Worm (Caenorhabditis elegans) whole organism, L3 larva: ENCODE data around the gene ham-3.

Source experiments
- R02D3.7 ChIP-seq: fragments of 150-350 bp; optimal IDR thresholded peaks from 2 replicates; lab custom pipeline; 2014; ENCODE audit warnings: missing biosample characterization, missing genetic modification characterization
- ZK546.5 ChIP-seq: sonication (generic microtip); optimal IDR thresholded peaks from 2 replicates; lab custom pipeline; 2017; ENCODE audit warnings: missing biosample characterization, missing genetic modification characterization
- ceh-28 ChIP-seq: fragments of 150-350 bp; optimal IDR thresholded peaks from 2 replicates; lab custom pipeline; 2014; ENCODE audit warnings: missing biosample characterization, missing genetic modification reagents, missing genetic modification characterization
- ceh-82 ChIP-seq: fragments of 150-350 bp; optimal IDR thresholded peaks from 2 replicates; lab custom pipeline; 2014; ENCODE audit warnings: missing biosample characterization, missing genetic modification characterization
- daf-12 ChIP-seq: fragments of 150-350 bp; optimal IDR thresholded peaks from 2 replicates; lab custom pipeline; 2014; ENCODE audit warnings: missing biosample characterization, missing genetic modification reagents, missing genetic modification characterization
- egl-27 ChIP-seq: sonication (generic microtip); optimal IDR thresholded peaks from 4 replicates; lab custom pipeline; 2017; ENCODE audit warnings: missing biosample characterization, missing genetic modification reagents, missing genetic modification characterization
- egl-5 ChIP-seq: fragments of 150-350 bp; optimal IDR thresholded peaks from 2 replicates; lab custom pipeline; 2017; ENCODE audit warnings: missing biosample characterization, missing genetic modification reagents, missing genetic modification characterization, inconsistent platforms
- elt-3 ChIP-seq, 3 experiments: fragments of 150-350 bp in 1 of 3; sonication (generic microtip) in 2 of 3; optimal IDR thresholded peaks; 2 replicates in 2 of 3; 4 replicates in 1 of 3; lab custom pipeline; 2014 to 2017; ENCODE audit warnings: missing biosample characterization in 3 of 3, missing genetic modification characterization in 3 of 3
- fkh-10 ChIP-seq: sonication (generic microtip); optimal IDR thresholded peaks from 2 replicates; lab custom pipeline; 2017; ENCODE audit warnings: missing biosample characterization, missing genetic modification reagents, missing genetic modification characterization
- fkh-2 ChIP-seq: fragments of 150-350 bp; optimal IDR thresholded peaks from 2 replicates; lab custom pipeline; 2014; ENCODE audit warnings: missing biosample characterization, missing genetic modification reagents, missing genetic modification characterization
- hmg-11 ChIP-seq: sonication (generic microtip); optimal IDR thresholded peaks from 2 replicates; lab custom pipeline; 2016; ENCODE audit warnings: missing genetic modification characterization, missing compliant biosample characterization
- lin-15B ChIP-seq: fragments of 150-350 bp; optimal IDR thresholded peaks from 2 replicates; lab custom pipeline; 2014; ENCODE audit warnings: missing biosample characterization, missing genetic modification characterization
- lin-39 ChIP-seq: fragments of 150-350 bp; optimal IDR thresholded peaks from 2 replicates; lab custom pipeline; 2018; ENCODE audit warnings: missing biosample characterization, missing genetic modification reagents, missing genetic modification characterization
- lsy-12 ChIP-seq: sonication (generic microtip); optimal IDR thresholded peaks from 2 replicates; lab custom pipeline; 2016; ENCODE audit warnings: mild to moderate bottlenecking, missing genetic modification characterization, missing compliant biosample characterization
- mdl-1 ChIP-seq: fragments of 150-350 bp; optimal IDR thresholded peaks from 2 replicates; lab custom pipeline; 2014; ENCODE audit warnings: missing biosample characterization, missing genetic modification characterization
- nfya-1 ChIP-seq: sonication (generic microtip); optimal IDR thresholded peaks from 2 replicates; lab custom pipeline; 2017; ENCODE audit warnings: missing genetic modification characterization, mild to moderate bottlenecking, missing compliant biosample characterization, antibody characterized with exemption, moderate library complexity; ENCODE audit not compliant: insufficient read depth
- nhr-11 ChIP-seq: fragments of 150-350 bp; optimal IDR thresholded peaks from 2 replicates; lab custom pipeline; 2014; ENCODE audit warnings: missing biosample characterization, missing genetic modification characterization
- nhr-23 ChIP-seq: fragments of 150-350 bp; optimal IDR thresholded peaks from 2 replicates; lab custom pipeline; 2014; ENCODE audit warnings: missing biosample characterization, missing genetic modification reagents, missing genetic modification characterization
- nhr-25 ChIP-seq: sonication (generic microtip); optimal IDR thresholded peaks from 2 replicates; lab custom pipeline; 2017; ENCODE audit warnings: missing biosample characterization, missing genetic modification characterization
- nhr-43 ChIP-seq: sonication (generic microtip); optimal IDR thresholded peaks from 2 replicates; lab custom pipeline; 2016; ENCODE audit warnings: mild to moderate bottlenecking, missing genetic modification characterization, missing compliant biosample characterization; ENCODE audit not compliant: poor library complexity, severe bottlenecking
- nhr-77 ChIP-seq: fragments of 150-350 bp; optimal IDR thresholded peaks from 2 replicates; lab custom pipeline; 2014; ENCODE audit warnings: missing biosample characterization, missing genetic modification characterization
- pha-4 ChIP-seq: fragments of 150-350 bp; optimal IDR thresholded peaks from 2 replicates; lab custom pipeline; 2014; ENCODE audit warnings: missing biosample characterization, missing genetic modification reagents, missing genetic modification characterization
- sea-2 ChIP-seq: fragments of 150-350 bp; sonication (generic microtip); optimal IDR thresholded peaks from 4 replicates; lab custom pipeline; 2014; ENCODE audit warnings: missing biosample characterization, missing genetic modification reagents, missing genetic modification characterization
- skn-1 ChIP-seq: fragments of 150-350 bp; optimal IDR thresholded peaks from 2 replicates; lab custom pipeline; 2014; ENCODE audit warnings: missing biosample characterization, missing genetic modification characterization
- unc-62 ChIP-seq: fragments of 150-350 bp; sonication (generic microtip); optimal IDR thresholded peaks from 4 replicates; lab custom pipeline; 2014; ENCODE audit warnings: missing biosample characterization, missing genetic modification reagents, missing genetic modification characterization
- ztf-11 ChIP-seq: fragments of 150-350 bp; optimal IDR thresholded peaks from 2 replicates; lab custom pipeline; 2014; ENCODE audit warnings: missing biosample characterization, missing genetic modification characterization

ham-3 gene

DNA sequence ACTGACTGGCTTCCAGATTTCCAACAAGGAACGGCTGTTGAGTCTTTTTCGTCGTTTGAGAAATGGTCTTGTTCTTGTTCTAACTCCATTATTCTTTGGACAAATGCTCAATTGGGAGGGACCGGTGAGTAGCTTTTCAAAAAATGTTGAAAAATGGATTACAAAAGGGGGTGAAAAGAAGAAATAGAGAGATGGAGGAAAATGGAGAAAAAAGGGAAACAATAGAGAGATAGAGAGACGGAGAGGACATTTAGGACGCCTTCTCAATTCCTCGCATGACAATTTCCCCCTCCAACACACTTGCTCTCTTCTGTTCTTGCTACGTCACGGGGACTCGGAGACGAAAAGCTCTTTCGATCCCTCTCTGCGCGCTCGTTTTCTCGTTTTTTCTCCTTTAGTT lies 32.4 kb downstream of the ham-3 start:
- peak; percentile 69 for TF ChIP-seq lin-39 (tag; lab: Kevin White, UChicago)
- no peak for TF ChIP-seq unc-62 (GFP tag; lab: Kevin White, UChicago)
- no peak for TF ChIP-seq skn-1 (tag; lab: Kevin White, UChicago)
- peak; percentile 42 for TF ChIP-seq ceh-82
- peak; percentile 18 for TF ChIP-seq hmg-11
- TF ChIP-seq fkh-10 (GFP tag; lab: Kevin White, UChicago): peak; percentile 16
- no peak for TF ChIP-seq egl-27 (tag; lab: Kevin White, UChicago)
- peak; percentile 62 for TF ChIP-seq nfya-1 (tag; lab: Kevin White, UChicago)

ce11 chrIII:10154993-10155392 lies 34.4 kb downstream of the ham-3 start:
- peak; percentile 93 for TF ChIP-seq pha-4 (tag; lab: Kevin White, UChicago)
- TF ChIP-seq nfya-1 (tag; lab: Kevin White, UChicago): peak; percentile 28
- no peak for TF ChIP-seq ceh-82

DNA sequence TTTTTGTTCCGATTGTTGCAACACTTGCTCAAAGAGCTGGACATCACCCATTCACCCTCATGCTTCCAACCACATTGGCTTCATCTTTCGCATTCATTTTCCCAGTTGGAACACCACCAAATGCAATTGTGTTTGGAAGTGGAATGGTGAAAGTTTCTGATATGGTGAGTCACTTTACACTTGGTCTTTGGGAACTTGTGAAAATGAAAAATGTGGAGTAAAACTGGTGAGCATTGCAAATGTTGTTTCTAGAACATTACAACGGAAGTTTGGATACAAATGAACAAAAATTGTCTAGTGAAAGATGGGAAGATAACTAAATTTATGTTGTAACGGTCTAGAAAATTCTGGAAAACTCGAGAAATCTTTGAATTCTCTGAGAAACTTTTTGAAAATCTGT lies 35.7 kb downstream of the ham-3 start:
- no peak for TF ChIP-seq sea-2
- TF ChIP-seq mdl-1 (tag; lab: Kevin White, UChicago): no peak
- TF ChIP-seq R02D3.7 (tag; lab: Kevin White, UChicago): no peak
- no peak for TF ChIP-seq fkh-2 (tag; lab: Kevin White, UChicago)

- TF ChIP-seq lsy-12 (tag; lab: Kevin White, UChicago): no peak
- TF ChIP-seq R02D3.7 (tag; lab: Kevin White, UChicago): no peak
- TF ChIP-seq nfya-1 (tag; lab: Kevin White, UChicago): no peak
- TF ChIP-seq ceh-28 (tag; lab: Kevin White, UChicago): no peak
- TF ChIP-seq daf-12 (tag; lab: Kevin White, UChicago): no peak
- no peak for TF ChIP-seq ZK546.5 (tag; lab: Kevin White, UChicago)
Measured at ce11 chrIII:10160385-10160784, 39.8 kb downstream of the ham-3 start, which contains the start of the genes K08E5.5 and mua-3. K08E5.5 (minus strand) TSS chrIII:10160485. mua-3 (plus strand) TSS chrIII:10160697.

ce11 chrIII:10170265-10170664 lies 49.7 kb downstream of the ham-3 start:
- peak; percentile 81 for TF ChIP-seq nhr-23 (tag; lab: Kevin White, UChicago)
- TF ChIP-seq ztf-11: no peak
- TF ChIP-seq nhr-11: no peak
- no peak for TF ChIP-seq lin-15B (tag; lab: Kevin White, UChicago)
- TF ChIP-seq nhr-77: no peak
- no peak for TF ChIP-seq egl-5 (tag; lab: Kevin White, UChicago)
- peak; percentile 66 for TF ChIP-seq nhr-25
- no peak for TF ChIP-seq nhr-43 (tag; lab: Kevin White, UChicago)
- TF ChIP-seq elt-3 (tag; optimal IDR thresholded peaks at IDR 0.05; lab: Kevin White, UChicago): peak in 2 of 3 experiments; percentile 56 to 95
